Worm (Caenorhabditis elegans) whole organism, early embryonic: Measurements from ENCODE around the gene C14A4.8.

Experiments
- B0310.2 ChIP-seq: sonication (generic microtip); optimal IDR thresholded peaks from 2 replicates; lab custom pipeline; 2016; ENCODE audit warnings: mild to moderate bottlenecking, missing genetic modification characterization, missing compliant biosample characterization
- F13C5.2 ChIP-seq: sonication (generic microtip); optimal IDR thresholded peaks from 2 replicates; lab custom pipeline; 2017; ENCODE audit warnings: mild to moderate bottlenecking, missing genetic modification characterization, inconsistent platforms, missing compliant biosample characterization
- aly-1 ChIP-seq: sonication (generic microtip); optimal IDR thresholded peaks from 2 replicates; lab custom pipeline; 2016; ENCODE audit warnings: missing genetic modification characterization, missing compliant biosample characterization
- ama-1 ChIP-seq: fragments of 150-350 bp; optimal IDR thresholded peaks from 2 replicates; lab custom pipeline; 2014
- ceh-36 ChIP-seq: sonication (generic microtip); optimal IDR thresholded peaks from 2 replicates; lab custom pipeline; 2016; ENCODE audit warnings: missing genetic modification characterization, inconsistent platforms, missing compliant biosample characterization
- pes-1 ChIP-seq: fragments of 200-800 bp; sonication (Bioruptor generic); IDR thresholded peaks from 2 replicates; pipeline ENCODE4 v1.3.6; 2022; ENCODE audit warnings: missing genetic modification reagents, missing genetic modification characterization, missing compliant biosample characterization
- tbx-11 ChIP-seq: fragments of 200-800 bp; sonication (Bioruptor generic); IDR thresholded peaks from 2 replicates; pipeline ENCODE4 v1.3.6; 2022; ENCODE audit warnings: missing genetic modification characterization, missing compliant biosample characterization
- tra-4 ChIP-seq: sonication (generic microtip); optimal IDR thresholded peaks from 2 replicates; lab custom pipeline; 2017; ENCODE audit warnings: missing genetic modification characterization, missing compliant biosample characterization

DNA sequence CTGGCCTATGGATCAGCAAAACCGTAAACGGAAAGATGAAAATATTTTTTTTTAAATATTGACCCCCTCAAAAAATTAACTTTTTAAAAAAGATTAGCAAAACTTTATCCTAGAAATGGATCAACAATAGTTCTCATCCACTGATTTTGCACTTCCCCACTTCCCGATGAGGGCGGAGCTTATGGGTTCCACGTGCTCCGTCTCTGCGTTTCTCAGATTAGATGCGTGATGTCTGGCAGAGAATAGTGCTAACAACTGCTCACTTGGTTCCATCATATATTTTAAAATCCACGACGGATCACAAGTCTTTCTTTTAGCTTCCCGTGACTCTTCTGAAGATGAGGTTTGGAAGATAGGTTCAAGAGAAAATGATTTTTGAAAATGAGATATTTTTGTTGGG lies 39.6 kb downstream of the C14A4.8 start:
- TF ChIP-seq ama-1 (lab: Kevin White, UChicago) = no peak
- TF ChIP-seq aly-1 (tag; lab: Kevin White, UChicago) = no peak
- no peak for TF ChIP-seq tbx-11 (GFP tag; lab: Robert Waterston, UW)
- TF ChIP-seq ceh-36 = no peak
- no peak for TF ChIP-seq B0310.2
- TF ChIP-seq tra-4 (tag; lab: Kevin White, UChicago) = no peak
- TF ChIP-seq pes-1 (GFP tag; lab: Robert Waterston, UW) = no peak
- TF ChIP-seq F13C5.2 (tag; lab: Kevin White, UChicago) = no peak
